Worm (Caenorhabditis elegans) whole organism, early embryonic: ENCODE data around the gene clec-204.

Experiments
- B0310.2 ChIP-seq: sonication (generic microtip); optimal IDR thresholded peaks from 2 replicates; lab custom pipeline; 2016; ENCODE audit warnings: mild to moderate bottlenecking, missing genetic modification characterization, missing compliant biosample characterization
- F13C5.2 ChIP-seq: sonication (generic microtip); optimal IDR thresholded peaks from 2 replicates; lab custom pipeline; 2017; ENCODE audit warnings: mild to moderate bottlenecking, missing genetic modification characterization, inconsistent platforms, missing compliant biosample characterization
- aly-1 ChIP-seq: sonication (generic microtip); optimal IDR thresholded peaks from 2 replicates; lab custom pipeline; 2016; ENCODE audit warnings: missing genetic modification characterization, missing compliant biosample characterization
- ama-1 ChIP-seq: fragments of 150-350 bp; optimal IDR thresholded peaks from 2 replicates; lab custom pipeline; 2014
- ceh-13 ChIP-seq: fragments of 200-800 bp; sonication (Bioruptor generic); optimal IDR thresholded peaks from 2 replicates; lab custom pipeline; 2018; ENCODE audit warnings: mild to moderate bottlenecking, missing genetic modification characterization, missing compliant biosample characterization
- ceh-36 ChIP-seq: sonication (generic microtip); optimal IDR thresholded peaks from 2 replicates; lab custom pipeline; 2016; ENCODE audit warnings: missing genetic modification characterization, inconsistent platforms, missing compliant biosample characterization
- ets-7 ChIP-seq: sonication (generic microtip); optimal IDR thresholded peaks from 2 replicates; lab custom pipeline; 2016; ENCODE audit warnings: missing genotype, missing genetic modification characterization, missing compliant biosample characterization
- flt-1 ChIP-seq: fragments of 200-800 bp; sonication (Bioruptor generic); IDR thresholded peaks from 2 replicates; pipeline ENCODE4 v1.3.6; 2022; ENCODE audit warnings: missing genetic modification characterization, missing compliant biosample characterization
- hmbx-1 ChIP-seq: sonication (generic microtip); optimal IDR thresholded peaks from 2 replicates; lab custom pipeline; 2016; ENCODE audit warnings: mild to moderate bottlenecking, missing genetic modification characterization, missing compliant biosample characterization
- hmg-4 ChIP-seq: fragments of 200-800 bp; sonication (Bioruptor generic); optimal IDR thresholded peaks from 2 replicates; lab custom pipeline; 2018; ENCODE audit warnings: mild to moderate bottlenecking, missing genetic modification characterization, missing compliant biosample characterization
- hnd-1 ChIP-seq: sonication (generic microtip); optimal IDR thresholded peaks from 2 replicates; lab custom pipeline; 2016; ENCODE audit warnings: missing genetic modification characterization, missing compliant biosample characterization
- pes-1 ChIP-seq: fragments of 200-800 bp; sonication (Bioruptor generic); IDR thresholded peaks from 2 replicates; pipeline ENCODE4 v1.3.6; 2022; ENCODE audit warnings: missing genetic modification reagents, missing genetic modification characterization, missing compliant biosample characterization
- scrt-1 ChIP-seq: fragments of 200-800 bp; sonication (Bioruptor generic); IDR thresholded peaks from 2 replicates; pipeline ENCODE4 v1.3.6; 2022; ENCODE audit warnings: missing genetic modification characterization, missing compliant biosample characterization
- sea-1 ChIP-seq: fragments of 200-800 bp; sonication (Bioruptor generic); conservative IDR thresholded peaks from 2 replicates; pipeline ENCODE4 v1.3.6; 2022; ENCODE audit warnings: missing genetic modification characterization, missing compliant biosample characterization
- tbx-11 ChIP-seq: fragments of 200-800 bp; sonication (Bioruptor generic); IDR thresholded peaks from 2 replicates; pipeline ENCODE4 v1.3.6; 2022; ENCODE audit warnings: missing genetic modification characterization, missing compliant biosample characterization
- tbx-37 ChIP-seq: fragments of 200-800 bp; sonication (Bioruptor generic); conservative IDR thresholded peaks from 2 replicates; pipeline ENCODE4 v1.3.6; 2022; ENCODE audit warnings: missing genetic modification reagents, missing genetic modification characterization, missing compliant biosample characterization
- tra-4 ChIP-seq: sonication (generic microtip); optimal IDR thresholded peaks from 2 replicates; lab custom pipeline; 2017; ENCODE audit warnings: missing genetic modification characterization, missing compliant biosample characterization

clec-204 gene

ce11 chrV:1779136-1779535 lies 22.2 kb downstream of the clec-204 start, which contains the start of gene F36H9.4:
Gene F36H9.4 (minus strand): TSS chrV:1779236.
- TF ChIP-seq sea-1 (GFP tag; lab: Robert Waterston, UW) (no peak), B0310.2 (no peak), tbx-11 (GFP tag; lab: Robert Waterston, UW) (no peak), flt-1 (GFP tag; lab: Robert Waterston, UW) (no peak), hmg-4 (no peak), ceh-36 (tag; lab: Kevin White, UChicago) (no peak), ama-1 (lab: Kevin White, UChicago) (no peak), scrt-1 (GFP tag; lab: Robert Waterston, UW) (no peak), tra-4 (no peak)

ce11 chrV:1779994-1780393 lies 23.0 kb downstream of the clec-204 start:
- no peak for TF ChIP-seq ets-7 (tag; lab: Kevin White, UChicago)
- TF ChIP-seq flt-1 (GFP tag; lab: Robert Waterston, UW), result no peak
- no peak for TF ChIP-seq B0310.2
- no peak for TF ChIP-seq scrt-1 (GFP tag; lab: Robert Waterston, UW)
- no peak for TF ChIP-seq hmg-4
- TF ChIP-seq hnd-1, result no peak
- TF ChIP-seq aly-1 (tag; lab: Kevin White, UChicago), result no peak
- no peak for TF ChIP-seq ceh-13 (GFP tag; lab: Kevin White, UChicago)
- TF ChIP-seq F13C5.2, result no peak
- no peak for TF ChIP-seq pes-1
- TF ChIP-seq sea-1 (GFP tag; lab: Robert Waterston, UW), result no peak
- TF ChIP-seq tra-4, result no peak
- TF ChIP-seq tbx-37, result no peak
- no peak for TF ChIP-seq tbx-11 (GFP tag; lab: Robert Waterston, UW)
- TF ChIP-seq hmbx-1 (tag; lab: Kevin White, UChicago), result no peak
- no peak for TF ChIP-seq ama-1 (lab: Kevin White, UChicago)
- no peak for TF ChIP-seq ceh-36 (tag; lab: Kevin White, UChicago)

DNA sequence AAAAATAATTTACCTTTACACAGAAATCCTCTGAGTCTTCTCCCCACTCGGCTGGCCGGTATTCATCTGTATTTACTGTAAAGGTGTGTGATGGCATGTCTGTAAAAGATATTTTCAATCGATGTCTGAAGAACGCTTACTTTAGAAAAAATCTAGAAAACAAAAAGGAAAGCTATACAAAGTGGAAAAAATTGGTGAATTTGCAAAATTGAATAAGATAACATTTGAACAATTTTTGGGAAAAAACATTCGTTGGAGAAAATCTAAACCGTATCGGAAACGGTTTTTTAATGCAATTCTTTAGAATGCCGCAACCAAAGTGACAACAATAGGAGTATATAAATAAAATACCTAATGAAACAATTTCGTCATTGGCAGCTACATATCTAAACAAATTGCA lies 25.0 kb downstream of the clec-204 start, which contains the start of gene F36H9.5:
Gene F36H9.5, minus strand, starts transcription at position 101 of the 400 bp plus-strand sequence.
- TF ChIP-seq B0310.2, result no peak
- TF ChIP-seq hmbx-1 (tag; lab: Kevin White, UChicago), result no peak
- TF ChIP-seq aly-1 (tag; lab: Kevin White, UChicago), result no peak
- TF ChIP-seq pes-1, result no peak
- TF ChIP-seq tbx-37, result no peak
- no peak for TF ChIP-seq F13C5.2
- TF ChIP-seq sea-1 (GFP tag; lab: Robert Waterston, UW), result no peak
- TF ChIP-seq ceh-36 (tag; lab: Kevin White, UChicago), result no peak
- no peak for TF ChIP-seq scrt-1 (GFP tag; lab: Robert Waterston, UW)
- no peak for TF ChIP-seq flt-1 (GFP tag; lab: Robert Waterston, UW)

- TF ChIP-seq tbx-11 (GFP tag; lab: Robert Waterston, UW), result no peak
- no peak for TF ChIP-seq hmg-4
- TF ChIP-seq tra-4, result no peak
- TF ChIP-seq pes-1, result no peak
- TF ChIP-seq scrt-1 (GFP tag; lab: Robert Waterston, UW), result no peak
- no peak for TF ChIP-seq B0310.2
- TF ChIP-seq sea-1 (GFP tag; lab: Robert Waterston, UW), result no peak
- no peak for TF ChIP-seq ceh-36 (tag; lab: Kevin White, UChicago)
- TF ChIP-seq hmbx-1 (tag; lab: Kevin White, UChicago), result no peak
- TF ChIP-seq ama-1 (lab: Kevin White, UChicago), result no peak
- no peak for TF ChIP-seq ceh-13 (GFP tag; lab: Kevin White, UChicago)
- TF ChIP-seq ets-7 (tag; lab: Kevin White, UChicago), result no peak
- TF ChIP-seq tbx-37, result no peak
- TF ChIP-seq hnd-1, result no peak
- TF ChIP-seq aly-1 (tag; lab: Kevin White, UChicago), result no peak
- no peak for TF ChIP-seq F13C5.2
- no peak for TF ChIP-seq flt-1 (GFP tag; lab: Robert Waterston, UW)
These were observed 31.2 kb downstream of the clec-204 start, which contains the start of gene F36H9.2 for ce11 chrV:1788157-1788556. Gene F36H9.2 (plus strand): TSS chrV:1788457.

ce11 chrV:1789495-1789894 lies 32.5 kb downstream of the clec-204 start:
- no peak for TF ChIP-seq hmbx-1 (tag; lab: Kevin White, UChicago)
- TF ChIP-seq ets-7 (tag; lab: Kevin White, UChicago), result no peak
- no peak for TF ChIP-seq aly-1 (tag; lab: Kevin White, UChicago)
- no peak for TF ChIP-seq tbx-37
- no peak for TF ChIP-seq pes-1
- no peak for TF ChIP-seq scrt-1 (GFP tag; lab: Robert Waterston, UW)
- TF ChIP-seq B0310.2, result no peak
- TF ChIP-seq hnd-1, result no peak
- no peak for TF ChIP-seq tbx-11 (GFP tag; lab: Robert Waterston, UW)
- TF ChIP-seq F13C5.2, result no peak
- TF ChIP-seq hmg-4, result no peak
- no peak for TF ChIP-seq ama-1 (lab: Kevin White, UChicago)
- TF ChIP-seq ceh-13 (GFP tag; lab: Kevin White, UChicago), result no peak

DNA sequence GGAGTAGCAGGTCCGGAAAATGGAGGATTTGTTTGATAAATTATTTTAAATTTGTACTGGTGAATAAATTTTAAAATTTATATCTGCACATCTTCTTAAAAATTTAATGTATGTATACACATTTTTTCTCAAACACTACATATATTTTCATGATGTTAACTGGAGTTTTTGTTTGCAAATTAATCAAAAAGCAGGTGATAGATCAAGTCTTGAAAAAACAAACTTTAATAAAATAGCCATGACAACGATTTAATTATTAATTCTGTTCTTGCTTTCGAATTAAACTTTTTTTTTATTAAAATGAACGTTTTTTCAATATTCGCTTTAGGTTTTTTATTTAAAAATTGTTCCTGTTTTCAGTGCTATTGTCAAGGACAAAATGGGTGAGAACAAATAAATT lies 37.3 kb downstream of the clec-204 start, which contains the start of gene F36H9.1:
Gene F36H9.1, plus strand, starts transcription at position 301 of the 400 bp plus-strand sequence.
- TF ChIP-seq scrt-1 (GFP tag; lab: Robert Waterston, UW) (no peak), tbx-11 (GFP tag; lab: Robert Waterston, UW) (no peak), aly-1 (tag; lab: Kevin White, UChicago) (no peak), hnd-1 (no peak), ets-7 (tag; lab: Kevin White, UChicago) (no peak), hmbx-1 (tag; lab: Kevin White, UChicago) (no peak), B0310.2 (no peak), ama-1 (lab: Kevin White, UChicago) (no peak), tra-4 (no peak), pes-1 (no peak), sea-1 (GFP tag; lab: Robert Waterston, UW) (no peak), ceh-13 (GFP tag; lab: Kevin White, UChicago) (no peak), flt-1 (GFP tag; lab: Robert Waterston, UW) (no peak), tbx-37 (no peak), ceh-36 (tag; lab: Kevin White, UChicago) (no peak), hmg-4 (no peak), F13C5.2 (no peak)

DNA sequence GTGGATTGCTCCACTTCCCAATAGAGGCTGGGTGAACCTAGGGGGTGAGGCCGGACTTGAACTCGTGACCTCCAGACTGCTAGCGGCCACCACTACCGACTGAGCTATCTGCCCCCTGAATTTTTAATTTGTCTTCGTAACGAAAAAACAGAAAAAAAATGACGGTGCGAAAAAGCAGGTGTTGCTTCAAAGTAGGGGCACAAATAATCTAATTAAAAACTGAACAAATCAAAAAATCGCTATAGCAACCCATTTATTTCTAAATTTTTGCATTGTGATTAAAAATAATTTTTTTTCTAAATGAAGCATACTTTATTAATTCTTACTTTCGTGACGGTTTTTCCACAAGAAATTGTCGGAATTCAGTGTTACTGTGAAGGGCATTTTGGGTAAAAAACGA lies 40.9 kb downstream of the clec-204 start, which contains the start of gene F36H9.10:
Gene F36H9.10, plus strand, starts transcription at position 301 of the 400 bp plus-strand sequence.
- TF ChIP-seq ceh-36 (tag; lab: Kevin White, UChicago) (no peak), ets-7 (tag; lab: Kevin White, UChicago) (no peak), aly-1 (tag; lab: Kevin White, UChicago) (no peak), pes-1 (no peak), sea-1 (GFP tag; lab: Robert Waterston, UW) (no peak), tra-4 (no peak), ama-1 (lab: Kevin White, UChicago) (no peak), hmg-4 (no peak)
